Fruit fly (Drosophila melanogaster) whole organism, embryonic: Measurements from ENCODE around the gene Cypl.

Experiments
- Abd-B ChIP-seq: fragments of 200-800 bp; sonication (Bioruptor generic); optimal IDR thresholded peaks from 2 replicates; lab custom pipeline; 2018; ENCODE audit warnings: missing biosample characterization, mild to moderate bottlenecking, missing genetic modification characterization, moderate library complexity
- Atf6 ChIP-seq: fragments of 200-800 bp; sonication (Bioruptor generic); IDR thresholded peaks from 2 replicates; pipeline ENCODE4 v1.3.6; 2022; ENCODE audit warnings: missing biosample characterization, missing genetic modification characterization
- B-H2 ChIP-seq: fragments of 200-800 bp; sonication (Bioruptor generic); optimal IDR thresholded peaks from 2 replicates; lab custom pipeline; 2018; ENCODE audit warnings: missing biosample characterization, mild to moderate bottlenecking, missing genetic modification characterization
- Bteb2 ChIP-seq: fragments of 200-800 bp; sonication (Bioruptor generic); optimal IDR thresholded peaks from 2 replicates; lab custom pipeline; 2016; ENCODE audit warnings: missing biosample characterization, missing genetic modification characterization
- CG10431 ChIP-seq: fragments of 200-800 bp; sonication (Bioruptor generic); optimal IDR thresholded peaks from 3 replicates; lab custom pipeline; 2018; ENCODE audit warnings: missing biosample characterization, mild to moderate bottlenecking, missing genetic modification characterization
- CG10959 ChIP-seq: fragments of 200-800 bp; sonication (Bioruptor generic); IDR thresholded peaks from 2 replicates; pipeline ENCODE4 v1.3.6; 2022; ENCODE audit warnings: missing biosample characterization, missing genetic modification characterization
- CG11504 ChIP-seq: fragments of 200-800 bp; sonication (Bioruptor generic); optimal IDR thresholded peaks from 3 replicates; lab custom pipeline; 2019; ENCODE audit warnings: missing biosample characterization, mild to moderate bottlenecking, missing genetic modification characterization, moderate library complexity
- CG11723 ChIP-seq: fragments of 200-800 bp; sonication (Bioruptor generic); optimal IDR thresholded peaks from 2 replicates; lab custom pipeline; 2017; ENCODE audit warnings: missing biosample characterization, mild to moderate bottlenecking, missing genetic modification characterization
- CG12236 ChIP-seq: fragments of 200-800 bp; sonication (Bioruptor generic); optimal IDR thresholded peaks from 2 replicates; lab custom pipeline; 2016; ENCODE audit warnings: missing biosample characterization, missing genetic modification characterization
- CG12942 ChIP-seq: fragments of 200-800 bp; sonication (Bioruptor generic); optimal IDR thresholded peaks from 3 replicates; lab custom pipeline; 2016; ENCODE audit warnings: missing biosample characterization, missing genetic modification characterization
- CG17328 ChIP-seq: fragments of 200-800 bp; sonication (Bioruptor generic); IDR thresholded peaks from 2 replicates; pipeline ENCODE4 v1.3.6; 2022; ENCODE audit warnings: missing biosample characterization, missing genetic modification characterization
- CG2129 ChIP-seq: fragments of 200-800 bp; sonication (Bioruptor generic); IDR thresholded peaks from 2 replicates; pipeline ENCODE4 v1.3.6; 2022; ENCODE audit warnings: missing biosample characterization, missing genetic modification characterization; ENCODE audit not compliant: partially characterized antibody
- CG4404 ChIP-seq: fragments of 200-800 bp; sonication (Bioruptor generic); IDR thresholded peaks from 2 replicates; pipeline ENCODE4 v1.3.6; 2022; ENCODE audit warnings: missing biosample characterization, missing genetic modification characterization
- CG7745 ChIP-seq: fragments of 200-800 bp; sonication (Bioruptor generic); optimal IDR thresholded peaks from 2 replicates; lab custom pipeline; 2018; ENCODE audit warnings: missing biosample characterization, mild to moderate bottlenecking, missing genetic modification characterization, moderate library complexity
- CG7963 ChIP-seq: fragments of 200-800 bp; sonication (Bioruptor generic); IDR thresholded peaks from 3 replicates; pipeline ENCODE4 v1.3.6; 2022; ENCODE audit warnings: missing biosample characterization, missing genetic modification characterization; ENCODE audit not compliant: partially characterized antibody
- CG9817 ChIP-seq: fragments of 200-800 bp; sonication (Bioruptor generic); optimal IDR thresholded peaks from 2 replicates; lab custom pipeline; 2018; ENCODE audit warnings: missing biosample characterization, mild to moderate bottlenecking, missing genetic modification characterization, moderate library complexity
- D ChIP-seq, 2 experiments: fragments of 200-800 bp in 1 of 2; fragments of >200 bp in 1 of 2; sonication (Bioruptor generic) in 1 of 2; optimal IDR thresholded peaks; 2 replicates in 1 of 2; 3 replicates in 1 of 2; lab custom pipeline; 2017; ENCODE audit warnings: mild to moderate bottlenecking in 1 of 2, missing biosample characterization in 1 of 2, missing genetic modification characterization in 1 of 2, missing genetic modification reagents in 1 of 2
- Doc3 ChIP-seq: fragments of 200-800 bp; sonication (Bioruptor generic); IDR thresholded peaks from 3 replicates; pipeline ENCODE4 v1.3.6; 2022; ENCODE audit warnings: missing biosample characterization, missing genetic modification characterization; ENCODE audit not compliant: partially characterized antibody
- Dp ChIP-seq: fragments of 200-800 bp; sonication (Bioruptor generic); optimal IDR thresholded peaks from 2 replicates; lab custom pipeline; 2018; ENCODE audit warnings: missing biosample characterization, mild to moderate bottlenecking, missing genetic modification characterization, moderate library complexity
- E2f1 ChIP-seq: fragments of 200-800 bp; sonication (Bioruptor generic); IDR thresholded peaks from 2 replicates; pipeline ENCODE4 v1.3.6; 2022; ENCODE audit warnings: missing biosample characterization, missing genetic modification characterization
- Fer1 ChIP-seq: fragments of 200-800 bp; sonication (Bioruptor generic); optimal IDR thresholded peaks from 2 replicates; lab custom pipeline; 2017; ENCODE audit warnings: missing biosample characterization, mild to moderate bottlenecking, missing genetic modification characterization
- Fer3 ChIP-seq: fragments of 200-800 bp; sonication (Bioruptor generic); optimal IDR thresholded peaks from 2 replicates; lab custom pipeline; 2018; ENCODE audit warnings: missing biosample characterization, mild to moderate bottlenecking, missing genetic modification characterization, moderate library complexity
- Gsc ChIP-seq: fragments of 200-800 bp; sonication (Bioruptor generic); IDR thresholded peaks from 2 replicates; pipeline ENCODE4 v1.3.6; 2022; ENCODE audit warnings: missing biosample characterization, missing genetic modification characterization
- Hmr ChIP-seq: fragments of 200-800 bp; sonication (Bioruptor generic); optimal IDR thresholded peaks from 3 replicates; lab custom pipeline; 2017; ENCODE audit warnings: mild to moderate bottlenecking, missing biosample characterization, missing genetic modification reagents, missing genetic modification characterization
- Med ChIP-seq: fragments of 200-800 bp; sonication (Bioruptor generic); peaks from one replicate; lab custom pipeline; 2016; ENCODE audit warnings: missing biosample characterization, missing genetic modification characterization, mild to moderate bottlenecking, inconsistent platforms, moderate library complexity
- NK7.1 ChIP-seq: fragments of 200-800 bp; sonication (Bioruptor generic); optimal IDR thresholded peaks from 3 replicates; lab custom pipeline; 2016; ENCODE audit warnings: missing biosample characterization, missing genetic modification characterization
- Poxn ChIP-seq: fragments of 200-800 bp; sonication (Bioruptor generic); IDR thresholded peaks from 2 replicates; pipeline ENCODE4 v1.3.6; 2022; ENCODE audit warnings: missing biosample characterization, missing genetic modification characterization
- Rx ChIP-seq: fragments of 200-800 bp; sonication (Bioruptor generic); IDR thresholded peaks from 2 replicates; pipeline ENCODE4 v1.3.6; 2022; ENCODE audit warnings: missing biosample characterization, missing genetic modification characterization
- Scr ChIP-seq: fragments of 200-800 bp; sonication (Bioruptor generic); IDR thresholded peaks from 2 replicates; pipeline ENCODE4 v1.3.6; 2022; ENCODE audit warnings: missing biosample characterization, missing genetic modification characterization; ENCODE audit not compliant: partially characterized antibody
- Tbp ChIP-seq: fragments of >200 bp; optimal IDR thresholded peaks from 2 replicates; lab custom pipeline; 2018; ENCODE audit warnings: missing biosample characterization, missing genetic modification characterization
- cad ChIP-seq: fragments of >200 bp; optimal IDR thresholded peaks from 2 replicates; lab custom pipeline; 2017; ENCODE audit warnings: missing biosample characterization, missing genetic modification characterization
- cas ChIP-seq: fragments of 200-800 bp; sonication (Bioruptor generic); IDR thresholded peaks from 2 replicates; pipeline ENCODE4 v1.3.6; 2022; ENCODE audit warnings: missing biosample characterization, missing genetic modification characterization
- cato ChIP-seq: fragments of 200-800 bp; sonication (Bioruptor generic); optimal IDR thresholded peaks from 2 replicates; lab custom pipeline; 2016; ENCODE audit warnings: missing biosample characterization, missing genetic modification characterization, borderline replicate concordance
- ci ChIP-seq: fragments of 200-800 bp; sonication (Bioruptor generic); IDR thresholded peaks from 3 replicates; pipeline ENCODE4 v1.3.6; 2022; ENCODE audit warnings: missing biosample characterization, missing genetic modification characterization
- disco-r ChIP-seq: fragments of 200-800 bp; sonication (Bioruptor generic); optimal IDR thresholded peaks from 2 replicates; lab custom pipeline; 2016; ENCODE audit warnings: missing biosample characterization, missing genetic modification characterization
- emc ChIP-seq: fragments of 200-800 bp; sonication (Bioruptor generic); optimal IDR thresholded peaks from 2 replicates; lab custom pipeline; 2016; ENCODE audit warnings: missing biosample characterization, missing genetic modification characterization
- ems ChIP-seq: fragments of 200-800 bp; sonication (Bioruptor generic); optimal IDR thresholded peaks from 3 replicates; lab custom pipeline; 2016; ENCODE audit warnings: missing biosample characterization, missing genetic modification characterization
- grau ChIP-seq: fragments of 200-800 bp; optimal IDR thresholded peaks from 3 replicates; lab custom pipeline; 2019; ENCODE audit warnings: missing biosample characterization, mild to moderate bottlenecking, missing genetic modification characterization, moderate library complexity
- her ChIP-seq: fragments of 200-800 bp; sonication (Bioruptor generic); optimal IDR thresholded peaks from 2 replicates; lab custom pipeline; 2016; ENCODE audit warnings: missing biosample characterization, missing genetic modification characterization
- inv ChIP-seq: fragments of 200-800 bp; sonication (Bioruptor generic); IDR thresholded peaks from 2 replicates; pipeline ENCODE4 v1.3.6; 2022; ENCODE audit warnings: missing biosample characterization, missing genetic modification characterization; ENCODE audit not compliant: partially characterized antibody
- jigr1 ChIP-seq: fragments of 200-800 bp; sonication (Bioruptor generic); IDR thresholded peaks from 3 replicates; pipeline ENCODE4 v1.3.6; 2022; ENCODE audit warnings: missing biosample characterization, missing genetic modification characterization
- kay ChIP-seq: fragments of 200-800 bp; sonication (Bioruptor generic); optimal IDR thresholded peaks from 2 replicates; lab custom pipeline; 2016; ENCODE audit warnings: missing biosample characterization, missing genetic modification characterization
- lab ChIP-seq: fragments of 200-800 bp; sonication (Bioruptor generic); optimal IDR thresholded peaks from 3 replicates; lab custom pipeline; 2017; ENCODE audit warnings: missing biosample characterization, missing genetic modification characterization, mild to moderate bottlenecking, moderate library complexity, missing genetic modification reagents
- lola ChIP-seq, 3 experiments: fragments of >200 bp in 2 of 3; fragments of 200-800 bp in 1 of 3; sonication (Bioruptor generic) in 1 of 3; optimal IDR thresholded peaks; 2 replicates each; lab custom pipeline; 2017 to 2019; ENCODE audit warnings: missing biosample characterization in 3 of 3, missing genetic modification characterization in 3 of 3, mild to moderate bottlenecking in 1 of 3, moderate library complexity in 1 of 3
- nerfin-1 ChIP-seq: fragments of 200-800 bp; sonication (Bioruptor generic); optimal IDR thresholded peaks from 3 replicates; lab custom pipeline; 2019; ENCODE audit warnings: missing biosample characterization, mild to moderate bottlenecking, missing genetic modification characterization, moderate library complexity
- pan ChIP-seq, 4 experiments: fragments of >200 bp in 3 of 4; fragments of 200-800 bp in 1 of 4; sonication (Bioruptor generic) in 1 of 4; optimal IDR thresholded peaks in 3 of 4; IDR thresholded peaks in 1 of 4; 2 replicates each; pipeline versions ENCODE4 v1.3.6 to Lab custom; 2017 to 2022; ENCODE audit warnings: missing biosample characterization in 2 of 4, missing genetic modification characterization in 2 of 4, mixed read lengths in 1 of 4
- sna ChIP-seq: fragments of 200-800 bp; sonication (Bioruptor generic); IDR thresholded peaks from 2 replicates; pipeline ENCODE4 v1.3.6; 2022; ENCODE audit warnings: missing biosample characterization, missing genetic modification characterization; ENCODE audit not compliant: partially characterized antibody
- usp ChIP-seq: fragments of >200 bp; optimal IDR thresholded peaks from 2 replicates; lab custom pipeline; 2017; ENCODE audit warnings: missing biosample characterization, missing genetic modification characterization
- yki ChIP-seq: fragments of >200 bp; optimal IDR thresholded peaks from 3 replicates; lab custom pipeline; 2018
- zfh1 ChIP-seq: fragments of 200-800 bp; sonication (Bioruptor generic); IDR thresholded peaks from 3 replicates; pipeline ENCODE4 v1.3.6; 2022; ENCODE audit warnings: missing biosample characterization, missing genetic modification characterization

The Cypl gene

dm6 chr3L:533807-534206 is 8.9 kb downstream of the Cypl start (continued):
- TF ChIP-seq usp, result no peak
- no peak for TF ChIP-seq disco-r (GFP tag; lab: Kevin White, UChicago)
- no peak for TF ChIP-seq Gsc (GFP tag; lab: Robert Waterston, UW)
- no peak for TF ChIP-seq Fer1
- no peak for TF ChIP-seq her
- no peak for TF ChIP-seq cas (GFP tag; lab: Robert Waterston, UW)
- no peak for TF ChIP-seq NK7.1 (GFP tag; lab: Kevin White, UChicago)
- no peak for TF ChIP-seq Fer3 (tag; lab: Kevin White, UChicago)
- TF ChIP-seq pan (optimal IDR thresholded peaks at IDR 0.05; lab: Kevin White, UChicago), result no peak
- peak in 1 of 2 experiments; percentile 39 for TF ChIP-seq pan (GFP tag; optimal IDR thresholded peaks at IDR 0.05 in 1 of 2, IDR thresholded peaks at IDR 0.05 in 1 of 2)
- no peak for TF ChIP-seq yki (lab: Kevin White, UChicago)
- 0 out of 2 replicates have a peak, but pooled peaks have one; percentile 27 for TF ChIP-seq CG2129 (GFP tag; lab: Robert Waterston, UW)
- no peak for TF ChIP-seq inv (GFP tag; lab: Robert Waterston, UW)
- peak; percentile 43; the same call in 1 of the 2 replicates for TF ChIP-seq CG17328
- no peak for TF ChIP-seq nerfin-1
- no peak for TF ChIP-seq Atf6 (GFP tag; lab: Robert Waterston, UW)
- no peak for TF ChIP-seq cad
- TF ChIP-seq Dp (GFP tag; lab: Kevin White, UChicago), result no peak
- TF ChIP-seq ci (GFP tag; lab: Robert Waterston, UW), result peak; percentile 66; the same call in 2 of the 3 replicates
- TF ChIP-seq zfh1 (GFP tag; lab: Robert Waterston, UW), result peak; percentile 74; the same call in 2 of the 3 replicates
- no peak for TF ChIP-seq jigr1
- no peak for TF ChIP-seq CG10431 (GFP tag; lab: Kevin White, UChicago)
- no peak for TF ChIP-seq CG7963
- TF ChIP-seq D (optimal IDR thresholded peaks at IDR 0.05; lab: Kevin White, UChicago), result no peak
- no peak for TF ChIP-seq D (GFP tag; optimal IDR thresholded peaks at IDR 0.05; lab: Kevin White, UChicago)
- no peak for TF ChIP-seq CG7745
- TF ChIP-seq cato (GFP tag; lab: Kevin White, UChicago), result no peak
- TF ChIP-seq CG12942, result no peak
- no peak for TF ChIP-seq Rx (GFP tag; lab: Robert Waterston, UW)
- TF ChIP-seq Doc3 (GFP tag; lab: Robert Waterston, UW), result peak; percentile 69
- TF ChIP-seq CG12236 (GFP tag; lab: Kevin White, UChicago), result no peak
- TF ChIP-seq Tbp (GFP tag; lab: Kevin White, UChicago), result no peak
- TF ChIP-seq Med (GFP tag; lab: Kevin White, UChicago), result peak; percentile 73
- no peak for TF ChIP-seq kay (GFP tag; lab: Kevin White, UChicago)
- TF ChIP-seq sna, result 0 out of 2 replicates have a peak, but pooled peaks have one; percentile 36
- no peak for TF ChIP-seq Abd-B (GFP tag; lab: Kevin White, UChicago)
- no peak for TF ChIP-seq ems (GFP tag; lab: Kevin White, UChicago)
- no peak for TF ChIP-seq CG10959
- no peak for TF ChIP-seq Bteb2 (GFP tag; lab: Kevin White, UChicago)
- TF ChIP-seq lola (GFP tag; optimal IDR thresholded peaks at IDR 0.05; lab: Kevin White, UChicago), result peak in 1 of 3 experiments; percentile 33
- TF ChIP-seq CG9817 (tag; lab: Kevin White, UChicago), result no peak
- no peak for TF ChIP-seq B-H2 (GFP tag; lab: Kevin White, UChicago)
- no peak for TF ChIP-seq Hmr (GFP tag; lab: Kevin White, UChicago)
- TF ChIP-seq Scr, result peak; percentile 66
- peak; percentile 41; the same call in 1 of the 2 replicates for TF ChIP-seq CG4404 (GFP tag; lab: Robert Waterston, UW)
- no peak for TF ChIP-seq lab
- TF ChIP-seq emc (GFP tag; lab: Kevin White, UChicago), result no peak
- no peak for TF ChIP-seq CG11723
- no peak for TF ChIP-seq Poxn (GFP tag; lab: Robert Waterston, UW)
- peak; percentile 1 for TF ChIP-seq grau
- peak; percentile 29 for TF ChIP-seq CG11504
- TF ChIP-seq E2f1 (GFP tag; lab: Robert Waterston, UW), result no peak
